Fruit fly (Drosophila melanogaster): ENCODE results near the gene Btk.

The Btk gene

DNA sequence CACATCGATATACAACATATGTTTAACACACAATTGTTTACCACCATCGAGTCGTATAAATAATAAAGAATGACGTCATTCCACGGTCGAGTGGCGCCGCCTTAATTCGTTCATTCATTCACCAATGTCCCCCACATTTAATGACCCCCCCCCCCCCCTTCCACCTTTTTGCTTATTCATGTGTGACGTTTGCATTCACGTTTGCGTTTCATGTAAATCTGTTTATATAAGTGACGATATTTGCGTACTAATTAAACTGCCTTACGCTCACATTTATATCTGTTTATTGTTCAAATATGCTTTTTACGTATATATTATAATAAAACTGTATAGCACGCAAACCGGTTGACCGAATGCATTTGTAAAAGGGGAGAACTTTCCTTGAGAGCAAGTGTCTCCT lies 67.3 kb downstream of the Btk start (continued):
- TF ChIP-seq caup (GFP tag; optimal IDR thresholded peaks at IDR 0.05; ENCODE audit: severe bottlenecking) = peak; percentile 37
- peak; percentile 19 for TF ChIP-seq Asciz (GFP tag; optimal IDR thresholded peaks at IDR 0.05)

DNA sequence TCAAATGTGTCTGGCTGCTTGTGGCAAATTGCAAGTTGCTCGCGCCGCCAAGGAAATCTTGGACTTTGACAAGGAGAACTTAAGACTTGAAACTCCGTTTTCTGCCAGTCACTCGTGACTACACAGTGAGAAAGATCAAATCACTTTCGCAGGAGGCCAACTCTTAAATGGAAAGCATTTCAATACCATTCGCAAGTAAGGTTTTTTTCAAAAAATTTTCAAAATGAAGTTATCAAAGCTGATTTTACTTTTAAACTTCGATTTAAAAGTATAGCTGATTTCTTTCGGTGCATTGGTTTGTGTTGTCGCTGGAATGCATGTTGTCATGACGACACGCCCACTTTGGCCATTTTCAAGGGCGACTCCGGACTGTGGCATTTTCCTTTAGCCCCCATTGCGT lies 68.5 kb downstream of the Btk start:
- TF ChIP-seq CG30403 (GFP tag; optimal IDR thresholded peaks at IDR 0.05) (peak; percentile 5), zfh1 (GFP tag; IDR thresholded peaks at IDR 0.05) (no peak), HmgZ (tag; optimal IDR thresholded peaks at IDR 0.05) (no peak), Blimp-1 (GFP tag; optimal IDR thresholded peaks at IDR 0.05) (peak; percentile 3), CG7786 (GFP tag; optimal IDR thresholded peaks at IDR 0.05) (no peak), emc (GFP tag; optimal IDR thresholded peaks at IDR 0.05) (no peak), CG6689 (GFP tag; IDR thresholded peaks at IDR 0.05) (peak; percentile 28; the same call in 1 of the 2 replicates), CG6854 (GFP tag; optimal IDR thresholded peaks at IDR 0.05) (no peak), CG3281 (GFP tag; optimal IDR thresholded peaks at IDR 0.05) (no peak), CG10979 (tag; optimal IDR thresholded peaks at IDR 0.05) (peak; percentile 26), Sox102F (GFP tag; optimal IDR thresholded peaks at IDR 0.05) (peak; percentile 27), ind (GFP tag; optimal IDR thresholded peaks at IDR 0.05) (peak; percentile 13), sens (GFP tag) (peak; percentile 58), CG11504 (tag; optimal IDR thresholded peaks at IDR 0.05) (peak; percentile 16), CG1024 (GFP tag; IDR thresholded peaks at IDR 0.05) (peak; percentile 19; the same call in 1 of the 2 replicates), tio (GFP tag; optimal IDR thresholded peaks at IDR 0.05) (no peak), CG2712 (tag; optimal IDR thresholded peaks at IDR 0.05) (peak; percentile 8), gem (tag; optimal IDR thresholded peaks at IDR 0.05) (peak; percentile 45), az2 (GFP tag; optimal IDR thresholded peaks at IDR 0.05) (peak; percentile 8), dpn (GFP tag; optimal IDR thresholded peaks at IDR 0.05) (peak in 1 of 2 experiments; percentile 30), CG33557 (GFP tag; optimal IDR thresholded peaks at IDR 0.05) (no peak), CG14441 (GFP tag; IDR thresholded peaks at IDR 0.05) (0 out of 2 replicates have a peak, but pooled peaks have one; percentile 13), Vsx1 (GFP tag; optimal IDR thresholded peaks at IDR 0.05) (no peak), sd (tag; optimal IDR thresholded peaks at IDR 0.05) (peak; percentile 27), nerfin-2 (GFP tag; IDR thresholded peaks at IDR 0.05; ENCODE audit: partially characterized antibody) (no peak), CG1603 (tag; optimal IDR thresholded peaks at IDR 0.05) (peak; percentile 32), CG4282 (GFP tag; optimal IDR thresholded peaks at IDR 0.05) (no peak), p53 (GFP tag; optimal IDR thresholded peaks at IDR 0.05) (no peak), trh (GFP tag; optimal IDR thresholded peaks at IDR 0.05) (no peak), NFAT (GFP tag; IDR thresholded peaks at IDR 0.05) (no peak), Drgx (GFP tag; IDR thresholded peaks at IDR 0.05) (peak; percentile 87), sr (GFP tag; IDR thresholded peaks at IDR 0.05) (0 out of 3 replicates have a peak, but pooled peaks have one; percentile 4), Ets65A (GFP tag) (peak; percentile 80), phol (tag; optimal IDR thresholded peaks at IDR 0.05) (peak; percentile 30), Ada2b (GFP tag; IDR thresholded peaks at IDR 0.05) (0 out of 2 replicates have a peak, but pooled peaks have one; percentile 24), prd (optimal IDR thresholded peaks at IDR 0.05) (no peak), prd (GFP tag; IDR thresholded peaks at IDR 0.05) (peak; percentile 52; the same call in 1 of the 3 replicates), dysf (GFP tag; IDR thresholded peaks at IDR 0.05) (0 out of 3 replicates have a peak, but pooled peaks have one; percentile 23), Neu2 (GFP tag; optimal IDR thresholded peaks at IDR 0.05; ENCODE audit: borderline replicate concordance) (no peak), Doc2 (GFP tag; IDR thresholded peaks at IDR 0.05) (no peak), CG10274 (GFP tag; optimal IDR thresholded peaks at IDR 0.05) (no peak), CG17328 (GFP tag; IDR thresholded peaks at IDR 0.05) (0 out of 2 replicates have a peak, but pooled peaks have one; percentile 10), Xrp1 (GFP tag; IDR thresholded peaks at IDR 0.05) (0 out of 2 replicates have a peak, but pooled peaks have one; percentile 33), CG10267 (tag; optimal IDR thresholded peaks at IDR 0.05) (peak; percentile 6), nom (GFP tag; optimal IDR thresholded peaks at IDR 0.05) (peak; percentile 90), Rfx (GFP tag; IDR thresholded peaks at IDR 0.05) (peak; percentile 25; the same call in 1 of the 2 replicates), Med (GFP tag) (peak; percentile 66)

Data from whole organism, embryonic.